Fruit fly (Drosophila melanogaster) whole organism, embryonic: ENCODE results near the gene CG15728.

Experiments used
- Bdp1 ChIP-seq: fragments of 200-800 bp; sonication (Bioruptor generic); optimal IDR thresholded peaks from 3 replicates; lab custom pipeline; 2016; ENCODE audit warnings: missing biosample characterization, missing genetic modification characterization
- CG10321 ChIP-seq: fragments of 200-800 bp; sonication (Bioruptor generic); IDR thresholded peaks from 2 replicates; pipeline ENCODE4 v1.3.6; 2022; ENCODE audit warnings: missing biosample characterization, missing genetic modification characterization
- CG10979 ChIP-seq: fragments of 200-800 bp; sonication (Bioruptor generic); optimal IDR thresholded peaks from 2 replicates; lab custom pipeline; 2018; ENCODE audit warnings: missing biosample characterization, mild to moderate bottlenecking, missing genetic modification characterization, moderate library complexity
- CG11504 ChIP-seq: fragments of 200-800 bp; sonication (Bioruptor generic); optimal IDR thresholded peaks from 3 replicates; lab custom pipeline; 2019; ENCODE audit warnings: missing biosample characterization, mild to moderate bottlenecking, missing genetic modification characterization, moderate library complexity
- CG14710 ChIP-seq: fragments of 200-800 bp; sonication (Bioruptor generic); optimal IDR thresholded peaks from 3 replicates; lab custom pipeline; 2019; ENCODE audit warnings: missing biosample characterization, mild to moderate bottlenecking, missing genetic modification characterization, moderate library complexity
- CG14860 ChIP-seq: fragments of 200-800 bp; sonication (Bioruptor generic); IDR thresholded peaks from 3 replicates; pipeline ENCODE4 v1.3.6; 2022; ENCODE audit warnings: missing biosample characterization, missing genetic modification characterization; ENCODE audit not compliant: partially characterized antibody
- CG17829 ChIP-seq: fragments of 200-800 bp; optimal IDR thresholded peaks from 2 replicates; lab custom pipeline; 2019; ENCODE audit warnings: missing biosample characterization, mild to moderate bottlenecking, missing genetic modification characterization, moderate library complexity
- CG1832 ChIP-seq: fragments of 200-800 bp; sonication (Bioruptor generic); optimal IDR thresholded peaks from 2 replicates; lab custom pipeline; 2017; ENCODE audit warnings: missing biosample characterization, mild to moderate bottlenecking, missing genetic modification characterization, inconsistent platforms
- CG2129 ChIP-seq: fragments of 200-800 bp; sonication (Bioruptor generic); IDR thresholded peaks from 2 replicates; pipeline ENCODE4 v1.3.6; 2022; ENCODE audit warnings: missing biosample characterization, missing genetic modification characterization; ENCODE audit not compliant: partially characterized antibody
- CG2678 ChIP-seq: fragments of 200-800 bp; sonication (Bioruptor generic); optimal IDR thresholded peaks from 3 replicates; lab custom pipeline; 2019; ENCODE audit warnings: missing biosample characterization, mild to moderate bottlenecking, missing genetic modification characterization, moderate library complexity
- CG31365 ChIP-seq: fragments of 200-800 bp; sonication (Bioruptor generic); optimal IDR thresholded peaks from 2 replicates; lab custom pipeline; 2018; ENCODE audit warnings: missing biosample characterization, mild to moderate bottlenecking, missing genetic modification characterization
- CG31441 ChIP-seq: fragments of 200-800 bp; sonication (Bioruptor generic); IDR thresholded peaks from 2 replicates; pipeline ENCODE4 v1.3.6; 2022; ENCODE audit warnings: missing biosample characterization, missing genetic modification characterization
- CG32767 ChIP-seq: fragments of 200-800 bp; sonication (Bioruptor generic); IDR thresholded peaks from 2 replicates; pipeline ENCODE4 v1.3.6; 2022; ENCODE audit warnings: missing biosample characterization, missing genetic modification characterization
- CG34224 ChIP-seq: fragments of 200-800 bp; sonication (Bioruptor generic); IDR thresholded peaks from 3 replicates; pipeline ENCODE4 v1.3.6; 2022; ENCODE audit warnings: missing biosample characterization, missing genetic modification characterization; ENCODE audit not compliant: partially characterized antibody
- CG42726 ChIP-seq: fragments of 200-800 bp; sonication (Bioruptor generic); IDR thresholded peaks from 2 replicates; pipeline ENCODE4 v1.3.6; 2022; ENCODE audit warnings: missing biosample characterization, missing genetic modification characterization; ENCODE audit not compliant: partially characterized antibody
- CG4730 ChIP-seq: fragments of 200-800 bp; sonication (Bioruptor generic); IDR thresholded peaks from 2 replicates; pipeline ENCODE4 v1.3.6; 2022; ENCODE audit warnings: missing biosample characterization, missing genetic modification characterization
- CG7372 ChIP-seq: fragments of 200-800 bp; sonication (Bioruptor generic); IDR thresholded peaks from 2 replicates; pipeline ENCODE4 v1.3.6; 2022; ENCODE audit warnings: missing biosample characterization, missing genetic modification characterization
- CG7745 ChIP-seq: fragments of 200-800 bp; sonication (Bioruptor generic); optimal IDR thresholded peaks from 2 replicates; lab custom pipeline; 2018; ENCODE audit warnings: missing biosample characterization, mild to moderate bottlenecking, missing genetic modification characterization, moderate library complexity
- CG8290 ChIP-seq, 3 experiments: fragments of 200-800 bp; sonication (Bioruptor generic); optimal IDR thresholded peaks; 2 replicates each; lab custom pipeline; 2016 to 2019; ENCODE audit warnings: missing biosample characterization in 3 of 3, missing genetic modification characterization in 3 of 3, mild to moderate bottlenecking in 2 of 3, moderate library complexity in 1 of 3
- CG8388 ChIP-seq: fragments of 200-800 bp; sonication (Bioruptor generic); optimal IDR thresholded peaks from 2 replicates; lab custom pipeline; 2019; ENCODE audit warnings: missing biosample characterization, mild to moderate bottlenecking, missing genetic modification characterization, moderate library complexity
- CoRest ChIP-seq: fragments of 200-800 bp; sonication (Bioruptor generic); optimal IDR thresholded peaks from 3 replicates; lab custom pipeline; 2018; ENCODE audit warnings: missing biosample characterization, mild to moderate bottlenecking, missing genetic modification characterization, moderate library complexity
- Drgx ChIP-seq: fragments of 200-800 bp; sonication (Bioruptor generic); IDR thresholded peaks from 2 replicates; pipeline ENCODE4 v1.3.6; 2022; ENCODE audit warnings: missing biosample characterization, missing genetic modification characterization
- Med ChIP-seq: fragments of 200-800 bp; sonication (Bioruptor generic); peaks from one replicate; lab custom pipeline; 2016; ENCODE audit warnings: missing biosample characterization, missing genetic modification characterization, mild to moderate bottlenecking, inconsistent platforms, moderate library complexity
- Nf-YB ChIP-seq: fragments of 200-800 bp; sonication (Bioruptor generic); optimal IDR thresholded peaks from 3 replicates; lab custom pipeline; 2019; ENCODE audit warnings: missing biosample characterization, mild to moderate bottlenecking, missing genetic modification characterization, moderate library complexity
- Nf-YC ChIP-seq: fragments of 200-800 bp; optimal IDR thresholded peaks from 3 replicates; lab custom pipeline; 2019; ENCODE audit warnings: missing biosample characterization, mild to moderate bottlenecking, missing genetic modification characterization, moderate library complexity
- Rfx ChIP-seq: fragments of 200-800 bp; sonication (Bioruptor generic); IDR thresholded peaks from 2 replicates; pipeline ENCODE4 v1.3.6; 2022; ENCODE audit warnings: missing biosample characterization, missing genetic modification characterization
- TFAM ChIP-seq: fragments of 200-800 bp; sonication (Bioruptor generic); optimal IDR thresholded peaks from 2 replicates; lab custom pipeline; 2017; ENCODE audit warnings: missing biosample characterization, missing genetic modification characterization, inconsistent platforms
- Taf1 ChIP-seq: fragments of 200-800 bp; sonication (Bioruptor generic); IDR thresholded peaks from 2 replicates; pipeline ENCODE4 v1.3.6; 2022; ENCODE audit warnings: missing biosample characterization, missing genetic modification characterization
- Xrp1 ChIP-seq: fragments of 200-800 bp; sonication (Bioruptor generic); IDR thresholded peaks from 2 replicates; pipeline ENCODE4 v1.3.6; 2022; ENCODE audit warnings: missing biosample characterization, missing genetic modification characterization
- ara ChIP-seq: fragments of 200-800 bp; sonication (Bioruptor generic); IDR thresholded peaks from 2 replicates; pipeline ENCODE4 v1.3.6; 2022; ENCODE audit warnings: missing biosample characterization, missing genetic modification characterization
- ase ChIP-seq: fragments of 200-800 bp; sonication (Bioruptor generic); IDR thresholded peaks from 3 replicates; pipeline ENCODE4 v1.3.6; 2022; ENCODE audit warnings: missing biosample characterization, missing genetic modification characterization
- bsh ChIP-seq, 2 experiments: fragments of 200-800 bp; sonication (Bioruptor generic); optimal IDR thresholded peaks; 2 replicates each; lab custom pipeline; 2017 to 2018; ENCODE audit warnings: mild to moderate bottlenecking in 2 of 2, missing biosample characterization in 2 of 2, missing genetic modification characterization in 2 of 2, moderate library complexity in 1 of 2
- dmrt11E ChIP-seq: fragments of 200-800 bp; sonication (Bioruptor generic); optimal IDR thresholded peaks from 3 replicates; lab custom pipeline; 2018; ENCODE audit warnings: missing biosample characterization, mild to moderate bottlenecking, missing genetic modification characterization, moderate library complexity
- dmrt99B ChIP-seq: fragments of 200-800 bp; sonication (Bioruptor generic); optimal IDR thresholded peaks from 2 replicates; lab custom pipeline; 2018; ENCODE audit warnings: missing biosample characterization, mild to moderate bottlenecking, missing genetic modification characterization, moderate library complexity
- ems ChIP-seq: fragments of 200-800 bp; sonication (Bioruptor generic); optimal IDR thresholded peaks from 3 replicates; lab custom pipeline; 2016; ENCODE audit warnings: missing biosample characterization, missing genetic modification characterization
- ewg ChIP-seq: fragments of 200-800 bp; sonication (Bioruptor generic); optimal IDR thresholded peaks from 3 replicates; lab custom pipeline; 2017; ENCODE audit warnings: mild to moderate bottlenecking, missing biosample characterization, missing genetic modification reagents, missing genetic modification characterization
- gem ChIP-seq: fragments of 200-800 bp; sonication (Bioruptor generic); optimal IDR thresholded peaks from 2 replicates; lab custom pipeline; 2019; ENCODE audit warnings: missing biosample characterization, mild to moderate bottlenecking, missing genetic modification characterization, moderate library complexity
- grau ChIP-seq: fragments of 200-800 bp; optimal IDR thresholded peaks from 3 replicates; lab custom pipeline; 2019; ENCODE audit warnings: missing biosample characterization, mild to moderate bottlenecking, missing genetic modification characterization, moderate library complexity
- gro ChIP-seq: fragments of 200-800 bp; sonication (Bioruptor generic); optimal IDR thresholded peaks from 2 replicates; lab custom pipeline; 2016; ENCODE audit warnings: missing biosample characterization, missing genetic modification characterization
- lab ChIP-seq: fragments of 200-800 bp; sonication (Bioruptor generic); optimal IDR thresholded peaks from 3 replicates; lab custom pipeline; 2017; ENCODE audit warnings: missing biosample characterization, missing genetic modification characterization, mild to moderate bottlenecking, moderate library complexity, missing genetic modification reagents
- lola ChIP-seq, 3 experiments: fragments of >200 bp in 2 of 3; fragments of 200-800 bp in 1 of 3; sonication (Bioruptor generic) in 1 of 3; optimal IDR thresholded peaks; 2 replicates each; lab custom pipeline; 2017 to 2019; ENCODE audit warnings: missing biosample characterization in 3 of 3, missing genetic modification characterization in 3 of 3, mild to moderate bottlenecking in 1 of 3, moderate library complexity in 1 of 3
- pros ChIP-seq: fragments of 200-800 bp; sonication (Bioruptor generic); optimal IDR thresholded peaks from 3 replicates; lab custom pipeline; 2019; ENCODE audit warnings: missing biosample characterization, mild to moderate bottlenecking, missing genetic modification characterization, moderate library complexity
- row ChIP-seq: fragments of 200-800 bp; sonication (Bioruptor generic); IDR thresholded peaks from 3 replicates; pipeline ENCODE4 v1.3.6; 2022; ENCODE audit warnings: missing biosample characterization, missing genetic modification characterization
- sens ChIP-seq: fragments of 200-800 bp; sonication (Bioruptor generic); peaks from one replicate; lab custom pipeline; 2016; ENCODE audit warnings: missing biosample characterization, missing genetic modification characterization
- unpg ChIP-seq: fragments of 200-800 bp; sonication (Bioruptor generic); optimal IDR thresholded peaks from 3 replicates; lab custom pipeline; 2018; ENCODE audit warnings: missing biosample characterization, mild to moderate bottlenecking, missing genetic modification characterization, moderate library complexity

The CG15728 gene

DNA sequence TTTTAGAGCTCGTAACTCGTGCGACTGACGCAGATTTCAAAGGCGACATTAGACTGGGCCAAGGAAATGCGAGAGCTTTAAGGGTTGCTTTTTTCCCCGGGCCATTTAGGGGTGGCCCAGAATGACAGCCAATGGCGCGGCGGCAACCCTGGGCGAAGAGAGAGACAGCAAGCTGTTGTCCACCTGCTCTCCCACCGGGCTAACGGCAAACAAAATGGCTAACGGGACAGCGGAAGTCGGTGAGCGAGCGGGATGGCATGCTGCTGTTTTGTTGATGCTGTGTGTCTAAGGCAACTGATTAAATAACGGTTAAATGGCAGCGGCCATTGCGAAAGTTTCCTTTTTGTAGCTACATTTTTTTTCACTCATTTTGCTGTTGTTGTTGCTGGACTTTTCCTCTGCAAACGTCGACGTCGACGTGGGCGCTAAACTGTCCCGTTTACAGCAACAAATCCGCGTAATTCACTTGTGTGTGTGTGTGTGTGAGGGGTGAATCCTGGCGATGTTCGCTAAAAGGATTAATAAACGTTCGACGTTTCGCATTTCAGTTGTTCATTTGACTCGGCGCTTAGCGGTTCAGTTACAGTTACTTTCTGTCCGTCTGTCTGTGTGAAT, 8.2 kb upstream of the CG15728 start, which contains the start of gene CG11085 (continued):
- TF ChIP-seq dmrt99B (tag; lab: Kevin White, UChicago) (no peak), Bdp1 (no peak), TFAM (no peak), sens (peak; percentile 10), Med (GFP tag; lab: Kevin White, UChicago) (peak; percentile 40), ara (no peak), CG17829 (no peak), CG7372 (GFP tag; lab: Robert Waterston, UW) (no peak), CG2678 (tag; lab: Kevin White, UChicago) (no peak), Nf-YC (tag; lab: Kevin White, UChicago) (peak; percentile 97), ase (GFP tag; lab: Robert Waterston, UW) (0 out of 3 replicates have a peak, but pooled peaks have one; percentile 17), CG7745 (no peak), gro (no peak), CG42726 (no peak), Drgx (no peak), Rfx (GFP tag; lab: Robert Waterston, UW) (no peak), CG14860 (no peak), ems (GFP tag; lab: Kevin White, UChicago) (no peak), CG32767 (no peak)

DNA sequence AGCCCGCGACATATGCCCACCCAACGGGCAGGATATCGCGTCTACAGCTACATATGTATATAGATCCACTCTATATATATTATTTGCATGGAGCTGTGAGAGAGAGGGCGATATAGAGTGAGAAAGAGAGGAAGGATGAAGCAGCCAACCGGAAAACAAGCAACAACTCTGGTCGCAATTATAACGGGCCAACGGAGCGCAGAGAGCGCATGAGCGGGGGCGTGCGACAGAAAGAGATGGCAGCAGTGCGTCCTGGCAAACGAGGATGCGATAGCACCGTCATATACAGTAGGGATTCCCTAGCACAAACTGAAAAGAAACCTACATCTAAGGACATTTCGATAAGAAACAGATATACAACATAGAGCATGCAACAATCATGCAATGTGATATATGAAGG, 2.5 kb upstream of the CG15728 start:
- TF ChIP-seq CG10321 (GFP tag; lab: Robert Waterston, UW) = peak; percentile 77
- peak; percentile 69 for TF ChIP-seq ewg (GFP tag; lab: Kevin White, UChicago)
- peak; percentile 86 for TF ChIP-seq Nf-YB (GFP tag; lab: Kevin White, UChicago)
- TF ChIP-seq Nf-YC (tag; lab: Kevin White, UChicago) = peak; percentile 91
- no peak for TF ChIP-seq CG4730 (GFP tag; lab: Robert Waterston, UW)
- TF ChIP-seq CG8388 (GFP tag; lab: Kevin White, UChicago) = no peak
- peak; percentile 40 for TF ChIP-seq CG1832 (GFP tag; lab: Kevin White, UChicago)

DNA sequence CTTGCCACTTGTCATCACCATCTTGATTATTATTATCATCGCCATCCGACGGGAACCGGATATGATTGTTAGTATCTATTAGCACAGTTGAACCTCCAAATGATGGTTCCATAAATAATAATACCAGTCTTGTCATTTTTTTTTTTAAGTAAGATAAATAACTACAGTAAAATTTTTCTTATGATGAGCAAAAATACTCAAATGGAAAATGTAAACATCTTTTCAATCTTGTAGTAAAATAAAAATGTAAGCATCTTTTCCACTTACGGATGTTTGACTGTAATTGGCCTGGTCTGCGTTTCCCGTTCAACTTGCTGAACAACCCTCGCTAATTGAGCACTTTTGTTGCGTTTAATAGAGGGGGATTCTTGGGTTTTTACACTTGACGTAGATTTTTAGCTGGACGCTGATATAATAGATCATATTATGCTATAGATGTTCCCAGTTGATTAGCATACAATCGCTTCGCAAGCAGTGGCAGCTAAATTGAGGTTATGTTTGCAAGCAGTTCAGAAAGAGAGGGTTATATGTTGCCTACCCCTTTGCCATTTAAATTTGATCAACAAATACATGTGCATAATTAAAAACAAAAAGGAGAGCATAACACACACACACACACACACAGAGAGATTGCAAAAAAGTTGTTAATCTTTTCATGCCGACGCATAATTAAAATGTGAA, 1.6 kb downstream of the CG15728 start:
- peak; percentile 20 for TF ChIP-seq CG11504 (tag; lab: Kevin White, UChicago)
- no peak for TF ChIP-seq CG34224
- TF ChIP-seq Xrp1 = peak; percentile 28; the same call in 1 of the 2 replicates
- peak in 1 of 3 experiments; percentile 24 for TF ChIP-seq lola (GFP tag; optimal IDR thresholded peaks at IDR 0.05; lab: Kevin White, UChicago)
- TF ChIP-seq CoRest (tag; lab: Kevin White, UChicago) = no peak
- TF ChIP-seq grau = peak; percentile 80
- TF ChIP-seq Med (GFP tag; lab: Kevin White, UChicago) = peak; percentile 18
- TF ChIP-seq gem (tag; lab: Kevin White, UChicago) = peak; percentile 16
- peak; percentile 13; the same call in 1 of the 2 replicates for TF ChIP-seq CG31441 (GFP tag; lab: Robert Waterston, UW)
- TF ChIP-seq sens = peak; percentile 53
- peak; percentile 41 for TF ChIP-seq pros
- peak; percentile 55 for TF ChIP-seq row (GFP tag; lab: Robert Waterston, UW)
- peak; percentile 67 for TF ChIP-seq CG31365 (tag; lab: Kevin White, UChicago)
- TF ChIP-seq bsh (GFP tag; optimal IDR thresholded peaks at IDR 0.05; lab: Kevin White, UChicago) = peak in 1 of 2 experiments; percentile 8
- TF ChIP-seq lab (GFP tag; lab: Kevin White, UChicago) = no peak
- TF ChIP-seq dmrt99B (tag; lab: Kevin White, UChicago) = peak; percentile 30
- TF ChIP-seq CG14710 (tag; lab: Kevin White, UChicago) = peak; percentile 16
- TF ChIP-seq CG8290 (GFP tag; optimal IDR thresholded peaks at IDR 0.05; lab: Kevin White, UChicago) = peak; percentile 31
- no peak for TF ChIP-seq CG8290 (tag; optimal IDR thresholded peaks at IDR 0.05; lab: Kevin White, UChicago)
- TF ChIP-seq dmrt11E (tag; lab: Kevin White, UChicago) = peak; percentile 28
- TF ChIP-seq CG2129 (GFP tag; lab: Robert Waterston, UW) = no peak
- TF ChIP-seq Taf1 (GFP tag; lab: Robert Waterston, UW) = no peak
- peak; percentile 28 for TF ChIP-seq unpg (GFP tag; lab: Kevin White, UChicago)
- TF ChIP-seq CG10979 (tag; lab: Kevin White, UChicago) = peak; percentile 20
